Fruit fly (Drosophila melanogaster) whole organism, embryonic: ENCODE data around the gene CG40198.

ENCODE experiments used
- Abd-B ChIP-seq: fragments of 200-800 bp; sonication (Bioruptor generic); optimal IDR thresholded peaks from 2 replicates; lab custom pipeline; 2018; ENCODE audit warnings: missing biosample characterization, mild to moderate bottlenecking, missing genetic modification characterization, moderate library complexity
- Adf1 ChIP-seq: fragments of 200-800 bp; sonication (Bioruptor generic); IDR thresholded peaks from 2 replicates; pipeline ENCODE4 v1.3.6; 2022; ENCODE audit warnings: missing biosample characterization, missing genetic modification characterization
- Blimp-1 ChIP-seq: fragments of 200-800 bp; sonication (Bioruptor generic); optimal IDR thresholded peaks from 3 replicates; lab custom pipeline; 2018; ENCODE audit warnings: missing biosample characterization, missing genetic modification characterization, mild to moderate bottlenecking, moderate library complexity, missing genetic modification reagents
- CG10147 ChIP-seq: fragments of 200-800 bp; sonication (Bioruptor generic); optimal IDR thresholded peaks from 2 replicates; lab custom pipeline; 2019; ENCODE audit warnings: missing biosample characterization, mild to moderate bottlenecking, missing genetic modification characterization, moderate library complexity
- CG1024 ChIP-seq: fragments of 200-800 bp; sonication (Bioruptor generic); IDR thresholded peaks from 2 replicates; pipeline ENCODE4 v1.3.6; 2022; ENCODE audit warnings: missing biosample characterization, missing genetic modification characterization
- CG10321 ChIP-seq: fragments of 200-800 bp; sonication (Bioruptor generic); IDR thresholded peaks from 2 replicates; pipeline ENCODE4 v1.3.6; 2022; ENCODE audit warnings: missing biosample characterization, missing genetic modification characterization
- CG10565 ChIP-seq: fragments of 200-800 bp; sonication (Bioruptor generic); optimal IDR thresholded peaks from 3 replicates; lab custom pipeline; 2016; ENCODE audit warnings: missing biosample characterization, mild to moderate bottlenecking, missing genetic modification characterization
- CG11247 ChIP-seq: fragments of 200-800 bp; sonication (Bioruptor generic); IDR thresholded peaks from 2 replicates; pipeline ENCODE4 v1.3.6; 2022; ENCODE audit warnings: missing biosample characterization, missing genetic modification characterization
- CG12155 ChIP-seq: fragments of 200-800 bp; sonication (Bioruptor generic); optimal IDR thresholded peaks from 3 replicates; lab custom pipeline; 2016; ENCODE audit warnings: missing biosample characterization, missing genetic modification characterization
- CG12769 ChIP-seq: fragments of 200-800 bp; sonication (Bioruptor generic); optimal IDR thresholded peaks from 2 replicates; lab custom pipeline; 2019; ENCODE audit warnings: missing biosample characterization, mild to moderate bottlenecking, missing genetic modification characterization, moderate library complexity
- CG12942 ChIP-seq: fragments of 200-800 bp; sonication (Bioruptor generic); optimal IDR thresholded peaks from 3 replicates; lab custom pipeline; 2016; ENCODE audit warnings: missing biosample characterization, missing genetic modification characterization
- CG13775 ChIP-seq: fragments of 200-800 bp; sonication (Bioruptor generic); optimal IDR thresholded peaks from 3 replicates; lab custom pipeline; 2017; ENCODE audit warnings: missing biosample characterization, mild to moderate bottlenecking, missing genetic modification characterization
- CG15269 ChIP-seq: fragments of 200-800 bp; sonication (Bioruptor generic); optimal IDR thresholded peaks from 2 replicates; lab custom pipeline; 2018; ENCODE audit warnings: missing biosample characterization, mild to moderate bottlenecking, missing genetic modification characterization, moderate library complexity
- CG17361 ChIP-seq: fragments of 200-800 bp; sonication (Bioruptor generic); IDR thresholded peaks from 3 replicates; pipeline ENCODE4 v1.3.6; 2022; ENCODE audit warnings: missing biosample characterization, missing genetic modification characterization
- CG17802 ChIP-seq: fragments of 200-800 bp; sonication (Bioruptor generic); optimal IDR thresholded peaks from 2 replicates; lab custom pipeline; 2018; ENCODE audit warnings: missing biosample characterization, mild to moderate bottlenecking, missing genetic modification characterization, moderate library complexity
- CG18262 ChIP-seq: fragments of 200-800 bp; optimal IDR thresholded peaks from 3 replicates; lab custom pipeline; 2019; ENCODE audit warnings: missing biosample characterization, mild to moderate bottlenecking, missing genetic modification characterization, moderate library complexity
- CG2199 ChIP-seq: fragments of 200-800 bp; sonication (Bioruptor generic); IDR thresholded peaks from 3 replicates; pipeline ENCODE4 v1.3.6; 2022; ENCODE audit warnings: missing biosample characterization, missing genetic modification characterization
- CG30403 ChIP-seq: fragments of 200-800 bp; sonication (Bioruptor generic); optimal IDR thresholded peaks from 3 replicates; lab custom pipeline; 2016; ENCODE audit warnings: missing biosample characterization, missing genetic modification characterization
- CG7271 ChIP-seq: fragments of 200-800 bp; sonication (Bioruptor generic); optimal IDR thresholded peaks from 2 replicates; lab custom pipeline; 2018; ENCODE audit warnings: missing biosample characterization, mild to moderate bottlenecking, missing genetic modification characterization, moderate library complexity
- CG9437 ChIP-seq: fragments of 200-800 bp; sonication (Bioruptor generic); optimal IDR thresholded peaks from 2 replicates; lab custom pipeline; 2018; ENCODE audit warnings: missing biosample characterization, mild to moderate bottlenecking, missing genetic modification characterization
- CG9797 ChIP-seq: fragments of 200-800 bp; sonication (Bioruptor generic); optimal IDR thresholded peaks from 3 replicates; lab custom pipeline; 2018; ENCODE audit warnings: missing biosample characterization, mild to moderate bottlenecking, missing genetic modification characterization
- CTCF ChIP-seq: fragments of 200-800 bp; sonication (Bioruptor generic); optimal IDR thresholded peaks from 2 replicates; lab custom pipeline; 2017; ENCODE audit warnings: missing biosample characterization, mild to moderate bottlenecking, missing genetic modification characterization, moderate library complexity
- D19A ChIP-seq: fragments of 200-800 bp; optimal IDR thresholded peaks from 3 replicates; lab custom pipeline; 2019; ENCODE audit warnings: missing biosample characterization, mild to moderate bottlenecking, missing genetic modification characterization, moderate library complexity
- Dll ChIP-seq: fragments of 200-800 bp; sonication (Bioruptor generic); IDR thresholded peaks from 4 replicates; pipeline ENCODE4 v1.3.6; 2022; ENCODE audit warnings: missing biosample characterization, missing genetic modification characterization; ENCODE audit not compliant: partially characterized antibody
- E2f2 ChIP-seq: fragments of 200-800 bp; sonication (Bioruptor generic); IDR thresholded peaks from 2 replicates; pipeline ENCODE4 v1.3.6; 2022; ENCODE audit warnings: missing biosample characterization, missing genetic modification characterization
- Eip74EF ChIP-seq, 2 experiments: fragments of 200-800 bp in 1 of 2; fragments of >200 bp in 1 of 2; sonication (Bioruptor generic) in 1 of 2; optimal IDR thresholded peaks; 2 replicates each; lab custom pipeline; 2017 to 2019; ENCODE audit warnings: missing biosample characterization in 2 of 2, missing genetic modification characterization in 2 of 2, mild to moderate bottlenecking in 1 of 2, moderate library complexity in 1 of 2
- Med ChIP-seq: fragments of 200-800 bp; sonication (Bioruptor generic); peaks from one replicate; lab custom pipeline; 2016; ENCODE audit warnings: missing biosample characterization, missing genetic modification characterization, mild to moderate bottlenecking, inconsistent platforms, moderate library complexity
- Pdp1 ChIP-seq, 2 experiments: fragments of 200-800 bp; sonication (Bioruptor generic); optimal IDR thresholded peaks; 3 replicates each; lab custom pipeline; 2016; ENCODE audit warnings: missing biosample characterization in 2 of 2, missing genetic modification characterization in 2 of 2, mild to moderate bottlenecking in 1 of 2, moderate library complexity in 1 of 2
- Ptx1 ChIP-seq: fragments of 200-800 bp; sonication (Bioruptor generic); IDR thresholded peaks from 2 replicates; pipeline ENCODE4 v1.3.6; 2022; ENCODE audit warnings: missing biosample characterization, missing genetic modification characterization
- ase ChIP-seq: fragments of 200-800 bp; sonication (Bioruptor generic); IDR thresholded peaks from 3 replicates; pipeline ENCODE4 v1.3.6; 2022; ENCODE audit warnings: missing biosample characterization, missing genetic modification characterization
- chinmo ChIP-seq: fragments of 200-800 bp; sonication (Bioruptor generic); IDR thresholded peaks from 4 replicates; pipeline ENCODE4 v1.3.6; 2022; ENCODE audit warnings: missing biosample characterization, missing genetic modification characterization; ENCODE audit not compliant: partially characterized antibody
- gem ChIP-seq: fragments of 200-800 bp; sonication (Bioruptor generic); optimal IDR thresholded peaks from 2 replicates; lab custom pipeline; 2019; ENCODE audit warnings: missing biosample characterization, mild to moderate bottlenecking, missing genetic modification characterization, moderate library complexity
- jing ChIP-seq: fragments of 200-800 bp; sonication (Bioruptor generic); optimal IDR thresholded peaks from 2 replicates; lab custom pipeline; 2018; ENCODE audit warnings: missing biosample characterization, mild to moderate bottlenecking, missing genetic modification characterization
- kni ChIP-seq: fragments of 200-800 bp; sonication (Bioruptor generic); optimal IDR thresholded peaks from 3 replicates; lab custom pipeline; 2017; ENCODE audit warnings: mild to moderate bottlenecking, missing biosample characterization, missing genetic modification reagents, missing genetic modification characterization
- mld ChIP-seq: fragments of 200-800 bp; sonication (Bioruptor generic); IDR thresholded peaks from 3 replicates; pipeline ENCODE4 v1.3.6; 2022; ENCODE audit warnings: missing biosample characterization, missing genetic modification characterization; ENCODE audit not compliant: partially characterized antibody
- row ChIP-seq: fragments of 200-800 bp; sonication (Bioruptor generic); IDR thresholded peaks from 3 replicates; pipeline ENCODE4 v1.3.6; 2022; ENCODE audit warnings: missing biosample characterization, missing genetic modification characterization
- sd ChIP-seq: fragments of 200-800 bp; sonication (Bioruptor generic); optimal IDR thresholded peaks from 3 replicates; lab custom pipeline; 2018; ENCODE audit warnings: missing biosample characterization, mild to moderate bottlenecking, missing genetic modification characterization, moderate library complexity
- sens ChIP-seq: fragments of 200-800 bp; sonication (Bioruptor generic); peaks from one replicate; lab custom pipeline; 2016; ENCODE audit warnings: missing biosample characterization, missing genetic modification characterization
- stc ChIP-seq: fragments of 200-800 bp; sonication (Bioruptor generic); IDR thresholded peaks from 2 replicates; pipeline ENCODE4 v1.3.6; 2022; ENCODE audit warnings: missing biosample characterization, missing genetic modification characterization
- sug ChIP-seq: fragments of 200-800 bp; optimal IDR thresholded peaks from 2 replicates; lab custom pipeline; 2019; ENCODE audit warnings: missing biosample characterization, mild to moderate bottlenecking, missing genetic modification characterization, moderate library complexity
- trh ChIP-seq: fragments of 200-800 bp; sonication (Bioruptor generic); optimal IDR thresholded peaks from 2 replicates; lab custom pipeline; 2016; ENCODE audit warnings: missing biosample characterization, missing genetic modification characterization
- tup ChIP-seq: fragments of 200-800 bp; sonication (Bioruptor generic); optimal IDR thresholded peaks from 2 replicates; lab custom pipeline; 2016; ENCODE audit warnings: missing biosample characterization, mild to moderate bottlenecking, missing genetic modification characterization, moderate library complexity
- vvl ChIP-seq: fragments of 200-800 bp; sonication (Bioruptor generic); IDR thresholded peaks from 2 replicates; pipeline ENCODE4 v1.3.6; 2022; ENCODE audit warnings: missing biosample characterization, missing genetic modification characterization

The CG40198 gene

DNA sequence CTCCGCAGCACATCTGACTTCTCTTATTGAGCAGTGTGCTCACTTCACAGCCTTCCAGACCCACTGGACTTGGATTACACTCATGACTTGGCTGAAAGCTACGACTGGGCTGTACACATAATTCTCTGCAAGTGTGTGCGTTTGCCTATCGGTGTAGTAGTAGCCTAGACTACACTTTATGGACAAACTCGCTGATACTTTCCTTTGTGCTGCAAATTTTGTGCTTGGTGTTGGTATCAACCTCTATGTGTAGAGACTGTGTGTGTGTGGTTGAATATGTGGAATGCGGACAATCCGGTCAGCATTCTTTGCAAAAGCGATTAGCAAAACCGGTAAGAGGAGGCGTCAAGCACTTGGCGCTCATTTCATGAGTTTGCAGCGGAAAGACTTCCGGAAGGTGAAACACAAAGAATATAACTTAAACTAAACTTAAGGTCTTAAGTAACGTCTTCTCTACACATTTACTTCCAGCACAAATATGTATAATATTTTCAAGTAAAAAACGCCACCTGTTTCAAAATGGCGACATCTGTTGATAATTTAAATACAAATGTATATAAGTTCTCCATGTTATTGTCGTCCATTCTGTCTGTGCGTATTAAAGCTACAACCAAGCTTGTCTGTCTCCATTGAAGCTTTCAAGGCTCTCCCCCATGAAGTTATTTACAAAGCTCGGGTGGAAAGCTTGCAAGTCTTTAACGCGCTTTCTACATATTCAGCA is 24.9 kb upstream of the CG40198 start (continued):
- TF ChIP-seq CG10321 (GFP tag; lab: Robert Waterston, UW) (no peak), Adf1 (GFP tag; lab: Robert Waterston, UW) (no peak), sug (tag; lab: Kevin White, UChicago) (peak; percentile 83), Abd-B (GFP tag; lab: Kevin White, UChicago) (no peak), jing (GFP tag; lab: Kevin White, UChicago) (no peak), CG11247 (no peak), CG12942 (GFP tag; lab: Kevin White, UChicago) (no peak), Dll (GFP tag; lab: Robert Waterston, UW) (no peak), tup (GFP tag; lab: Kevin White, UChicago) (no peak), D19A (tag; lab: Kevin White, UChicago) (no peak), CG1024 (GFP tag; lab: Robert Waterston, UW) (no peak), Eip74EF (GFP tag; optimal IDR thresholded peaks at IDR 0.05; lab: Kevin White, UChicago) (peak in 1 of 2 experiments; percentile 82), CG10147 (GFP tag; lab: Kevin White, UChicago) (no peak), ase (GFP tag; lab: Robert Waterston, UW) (no peak)

DNA sequence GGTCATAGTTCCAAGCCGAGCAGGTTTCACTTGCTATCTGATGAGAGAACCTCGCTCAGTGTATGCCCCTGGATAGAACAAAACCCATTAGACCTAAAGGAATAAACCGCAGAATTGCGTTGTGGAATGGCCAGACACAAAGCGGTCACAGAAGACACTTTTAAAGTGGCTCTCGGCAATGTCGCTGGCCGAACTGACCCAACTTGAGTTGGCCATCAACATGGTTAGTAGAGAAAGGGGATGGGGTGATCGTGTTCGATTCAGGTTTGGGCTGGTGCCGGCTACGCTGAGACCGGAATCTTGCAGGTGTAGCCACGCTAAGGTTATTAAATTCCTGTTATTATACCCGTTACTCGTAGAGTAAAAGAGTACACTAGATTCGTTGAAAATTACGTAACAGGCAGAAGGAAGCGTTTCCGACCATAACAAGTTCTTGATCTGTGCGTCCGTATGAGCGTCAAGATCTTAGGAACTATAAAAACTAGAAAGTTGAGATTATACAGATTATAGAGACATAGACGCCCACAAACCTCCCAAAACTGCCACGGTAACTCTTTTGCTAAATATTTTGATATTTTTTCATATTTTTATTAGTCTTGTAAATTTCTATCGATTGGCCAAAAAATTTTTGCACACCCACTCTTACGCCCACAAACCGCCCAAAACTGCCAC is 18.6 kb upstream of the CG40198 start:
- TF ChIP-seq stc (GFP tag; lab: Robert Waterston, UW) (no peak), Med (GFP tag; lab: Kevin White, UChicago) (peak; percentile 50), Blimp-1 (no peak), CG12155 (GFP tag; lab: Kevin White, UChicago) (no peak), sd (tag; lab: Kevin White, UChicago) (peak; percentile 54), CG2199 (GFP tag; lab: Robert Waterston, UW) (peak; percentile 50; the same call in 1 of the 3 replicates), Pdp1 (GFP tag; optimal IDR thresholded peaks at IDR 0.05; lab: Kevin White, UChicago) (peak in 1 of 2 experiments; percentile 56), mld (GFP tag; lab: Robert Waterston, UW) (0 out of 3 replicates have a peak, but pooled peaks have one; percentile 47), kni (GFP tag; lab: Kevin White, UChicago) (peak; percentile 42), CG7271 (no peak), CG12769 (tag; lab: Kevin White, UChicago) (peak; percentile 80)

- TF ChIP-seq chinmo (GFP tag; lab: Robert Waterston, UW) (peak; percentile 67; the same call in 1 of the 4 replicates), CG18262 (tag; lab: Kevin White, UChicago) (no peak), sens (GFP tag; lab: Kevin White, UChicago) (peak; percentile 61), CG13775 (GFP tag; lab: Kevin White, UChicago) (no peak), CG9437 (peak; percentile 3), CG10321 (GFP tag; lab: Robert Waterston, UW) (no peak), CG17802 (peak; percentile 47), CG15269 (tag; lab: Kevin White, UChicago) (peak; percentile 9), CG9797 (GFP tag; lab: Kevin White, UChicago) (no peak), gem (tag; lab: Kevin White, UChicago) (peak; percentile 12), CG30403 (GFP tag; lab: Kevin White, UChicago) (peak; percentile 22), CG10565 (GFP tag; lab: Kevin White, UChicago) (no peak), trh (GFP tag; lab: Kevin White, UChicago) (no peak), CG12155 (GFP tag; lab: Kevin White, UChicago) (no peak), CG2199 (GFP tag; lab: Robert Waterston, UW) (peak; percentile 85), row (GFP tag; lab: Robert Waterston, UW) (peak; percentile 15; the same call in 1 of the 3 replicates), Ptx1 (0 out of 2 replicates have a peak, but pooled peaks have one; percentile 15), CTCF (GFP tag; lab: Kevin White, UChicago) (no peak), CG17361 (GFP tag; lab: Robert Waterston, UW) (0 out of 3 replicates have a peak, but pooled peaks have one; percentile 12), E2f2 (GFP tag; lab: Robert Waterston, UW) (no peak), vvl (peak; percentile 52; the same call in 1 of the 2 replicates)
These were observed 16.9 kb upstream of the CG40198 start for dm6 chr3R:4178750-4179485.
